Fruit fly (Drosophila melanogaster) whole organism, prepupa: ENCODE results near the gene CG15547.

Experiments
- CG10669 ChIP-seq: fragments of 200-800 bp; sonication (Bioruptor generic); optimal IDR thresholded peaks from 3 replicates; lab custom pipeline; 2018; ENCODE audit warnings: missing biosample characterization, mild to moderate bottlenecking, missing genetic modification characterization, moderate library complexity
- CG15336 ChIP-seq: fragments of 200-800 bp; sonication (Bioruptor generic); IDR thresholded peaks from 2 replicates; pipeline ENCODE4 v1.3.6; 2022; ENCODE audit warnings: missing biosample characterization, missing genetic modification characterization
- CG3032 ChIP-seq: fragments of 200-800 bp; optimal IDR thresholded peaks from 2 replicates; lab custom pipeline; 2019; ENCODE audit warnings: missing biosample characterization, mild to moderate bottlenecking, missing genetic modification characterization, moderate library complexity
- CG31627 ChIP-seq: fragments of 200-800 bp; sonication (Bioruptor generic); optimal IDR thresholded peaks from 3 replicates; lab custom pipeline; 2016; ENCODE audit warnings: missing biosample characterization, missing genetic modification characterization
- CG32006 ChIP-seq: fragments of 200-800 bp; sonication (Bioruptor generic); optimal IDR thresholded peaks from 3 replicates; lab custom pipeline; 2017; ENCODE audit warnings: missing biosample characterization, mild to moderate bottlenecking, missing genetic modification characterization
- CG34406 ChIP-seq: fragments of 200-800 bp; sonication (Bioruptor generic); optimal IDR thresholded peaks from 3 replicates; lab custom pipeline; 2016; ENCODE audit warnings: missing biosample characterization, missing genetic modification characterization
- CG4318 ChIP-seq: fragments of 200-800 bp; sonication (Bioruptor generic); optimal IDR thresholded peaks from 3 replicates; lab custom pipeline; 2017; ENCODE audit warnings: missing biosample characterization, mild to moderate bottlenecking, missing genetic modification characterization
- CG6276 ChIP-seq: fragments of 200-800 bp; sonication (Bioruptor generic); optimal IDR thresholded peaks from 2 replicates; lab custom pipeline; 2017; ENCODE audit warnings: missing biosample characterization, mild to moderate bottlenecking, missing genetic modification characterization
- CG6792 ChIP-seq: fragments of 200-800 bp; sonication (Bioruptor generic); optimal IDR thresholded peaks from 3 replicates; lab custom pipeline; 2016; ENCODE audit warnings: missing biosample characterization, missing genetic modification characterization
- CG6808 ChIP-seq: fragments of 200-800 bp; sonication (Bioruptor generic); optimal IDR thresholded peaks from 3 replicates; lab custom pipeline; 2017; ENCODE audit warnings: missing biosample characterization, missing genetic modification characterization, mild to moderate bottlenecking, moderate library complexity, missing genetic modification reagents
- CG7368 ChIP-seq: fragments of 200-800 bp; sonication (Bioruptor generic); optimal IDR thresholded peaks from 3 replicates; lab custom pipeline; 2016; ENCODE audit warnings: missing biosample characterization, missing genetic modification characterization
- CG8119 ChIP-seq: fragments of 200-800 bp; sonication (Bioruptor generic); IDR thresholded peaks from 3 replicates; pipeline ENCODE4 v1.3.6; 2022; ENCODE audit warnings: missing biosample characterization, missing genetic modification characterization
- CG8632 ChIP-seq: fragments of 200-800 bp; sonication (Bioruptor generic); optimal IDR thresholded peaks from 3 replicates; lab custom pipeline; 2016; ENCODE audit warnings: missing biosample characterization, missing genetic modification characterization
- CG9139 ChIP-seq: fragments of 200-800 bp; sonication (Bioruptor generic); optimal IDR thresholded peaks from 3 replicates; lab custom pipeline; 2017; ENCODE audit warnings: missing biosample characterization, mild to moderate bottlenecking, missing genetic modification characterization
- Eip75B ChIP-seq: fragments of 200-800 bp; sonication (Bioruptor generic); optimal IDR thresholded peaks from 3 replicates; lab custom pipeline; 2016; ENCODE audit warnings: missing biosample characterization, missing genetic modification characterization
- Eip78C ChIP-seq: fragments of 200-800 bp; sonication (Bioruptor generic); peaks from one replicate; lab custom pipeline; 2016; ENCODE audit warnings: missing biosample characterization, missing genetic modification characterization
- Eip93F ChIP-seq: fragments of 200-800 bp; sonication (Bioruptor generic); optimal IDR thresholded peaks from 2 replicates; lab custom pipeline; 2016; ENCODE audit warnings: missing biosample characterization, mild to moderate bottlenecking, missing genetic modification characterization
- Gug ChIP-seq: fragments of 200-800 bp; sonication (Bioruptor generic); IDR thresholded peaks from 2 replicates; pipeline ENCODE4 v1.3.6; 2022; ENCODE audit warnings: missing biosample characterization, missing genetic modification characterization
- Hr38 ChIP-seq: sonication (Bioruptor generic); optimal IDR thresholded peaks from 2 replicates; lab custom pipeline; 2016; ENCODE audit warnings: missing biosample characterization, missing genetic modification characterization
- OdsH ChIP-seq: fragments of 200-800 bp; sonication (Bioruptor generic); optimal IDR thresholded peaks from 3 replicates; lab custom pipeline; 2016; ENCODE audit warnings: missing biosample characterization, missing genetic modification characterization
- Sox102F ChIP-seq: fragments of 200-800 bp; sonication (Bioruptor generic); optimal IDR thresholded peaks from 2 replicates; lab custom pipeline; 2016; ENCODE audit warnings: missing biosample characterization, mild to moderate bottlenecking, missing genetic modification characterization
- Sox14 ChIP-seq: fragments of 200-800 bp; sonication (Bioruptor generic); optimal IDR thresholded peaks from 3 replicates; lab custom pipeline; 2016; ENCODE audit warnings: missing biosample characterization, missing genetic modification characterization
- Sox15 ChIP-seq: fragments of 200-800 bp; sonication (Bioruptor generic); optimal IDR thresholded peaks from 3 replicates; lab custom pipeline; 2016; ENCODE audit warnings: missing biosample characterization, missing genetic modification characterization
- acj6 ChIP-seq: fragments of 200-800 bp; sonication (Bioruptor generic); optimal IDR thresholded peaks from 3 replicates; lab custom pipeline; 2016; ENCODE audit warnings: missing biosample characterization, missing genetic modification characterization
- dsx ChIP-seq: fragments of 200-800 bp; optimal IDR thresholded peaks from 3 replicates; lab custom pipeline; 2019; ENCODE audit warnings: missing biosample characterization, mild to moderate bottlenecking, missing genetic modification characterization, moderate library complexity; ENCODE audit not compliant: poor library complexity, severe bottlenecking
- fd59A ChIP-seq: fragments of 200-800 bp; sonication (Bioruptor generic); optimal IDR thresholded peaks from 2 replicates; lab custom pipeline; 2017; ENCODE audit warnings: missing biosample characterization, mild to moderate bottlenecking, missing genetic modification characterization, missing genetic modification reagents
- fkh ChIP-seq: fragments of 200-800 bp; sonication (Bioruptor generic); optimal IDR thresholded peaks from 3 replicates; lab custom pipeline; 2017; ENCODE audit warnings: missing biosample characterization, mild to moderate bottlenecking, missing genetic modification characterization, moderate library complexity
- lz ChIP-seq: fragments of 200-800 bp; sonication (Bioruptor generic); optimal IDR thresholded peaks from 3 replicates; lab custom pipeline; 2016; ENCODE audit warnings: missing biosample characterization, missing genetic modification characterization
- net ChIP-seq: fragments of 200-800 bp; sonication (Bioruptor generic); optimal IDR thresholded peaks from 3 replicates; lab custom pipeline; 2016; ENCODE audit warnings: missing biosample characterization, missing genetic modification characterization
- salr ChIP-seq, 2 experiments: fragments of 200-800 bp; sonication (Bioruptor generic); optimal IDR thresholded peaks; 3 replicates each; lab custom pipeline; 2016 to 2018; ENCODE audit warnings: missing biosample characterization in 2 of 2, missing genetic modification characterization in 2 of 2, mild to moderate bottlenecking in 1 of 2
- spab ChIP-seq: fragments of 200-800 bp; sonication (Bioruptor generic); optimal IDR thresholded peaks from 2 replicates; lab custom pipeline; 2017; ENCODE audit warnings: missing biosample characterization, mild to moderate bottlenecking, missing genetic modification characterization, missing genetic modification reagents
- ss ChIP-seq, 2 experiments: fragments of 200-800 bp; sonication (Bioruptor generic); optimal IDR thresholded peaks; 2 replicates in 1 of 2; 3 replicates in 1 of 2; lab custom pipeline; 2017 to 2018; ENCODE audit warnings: mild to moderate bottlenecking in 2 of 2, missing biosample characterization in 2 of 2, missing genetic modification characterization in 2 of 2, moderate library complexity in 1 of 2
- svp ChIP-seq: fragments of 200-800 bp; sonication (Bioruptor generic); peaks from one replicate; lab custom pipeline; 2016; ENCODE audit warnings: missing biosample characterization, missing genetic modification characterization

The CG15547 gene

dm6 chr3R:30909840-30910239 is 26.5 kb upstream of the CG15547 start:
- TF ChIP-seq dsx (GFP tag; lab: Kevin White, UChicago): no peak
- TF ChIP-seq CG10669 (GFP tag; lab: Kevin White, UChicago): no peak
- no peak for TF ChIP-seq CG6808 (GFP tag; lab: Kevin White, UChicago)
- TF ChIP-seq spab (GFP tag; lab: Kevin White, UChicago): no peak
- TF ChIP-seq Eip93F: no peak
- TF ChIP-seq net (GFP tag; lab: Kevin White, UChicago): no peak
- no peak for TF ChIP-seq CG8632 (GFP tag; lab: Kevin White, UChicago)
- no peak for TF ChIP-seq acj6 (GFP tag; lab: Kevin White, UChicago)
- no peak for TF ChIP-seq CG6276 (GFP tag; lab: Kevin White, UChicago)
- no peak for TF ChIP-seq Sox14 (GFP tag; lab: Kevin White, UChicago)
- no peak for TF ChIP-seq CG7368 (GFP tag; lab: Kevin White, UChicago)

DNA sequence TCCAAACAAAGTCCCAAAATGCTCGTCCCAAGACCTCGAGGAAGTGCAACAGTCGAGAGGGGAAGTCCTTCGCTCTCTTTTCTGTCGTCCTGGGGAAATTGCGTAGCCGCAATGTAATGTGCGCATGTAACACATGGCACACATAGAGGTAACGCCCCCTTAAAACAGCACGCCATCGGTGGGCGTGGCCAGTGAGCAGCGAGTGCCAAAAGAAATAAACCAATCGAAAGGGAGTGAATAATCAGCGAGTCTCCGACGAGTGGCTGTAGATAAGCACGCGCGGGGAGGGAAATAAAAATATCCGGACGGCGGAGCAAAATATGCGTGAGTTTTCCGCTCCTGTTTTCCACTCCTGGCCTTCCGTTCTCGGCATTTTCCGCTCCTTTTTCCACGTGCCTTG is 25.7 kb upstream of the CG15547 start:
- TF ChIP-seq CG7368 (GFP tag; lab: Kevin White, UChicago) (no peak), net (GFP tag; lab: Kevin White, UChicago) (no peak), CG4318 (no peak), CG15336 (no peak), Eip78C (GFP tag; lab: Kevin White, UChicago) (no peak), ss (GFP tag; optimal IDR thresholded peaks at IDR 0.05; lab: Kevin White, UChicago) (no peak), Sox102F (GFP tag; lab: Kevin White, UChicago) (no peak)

DNA sequence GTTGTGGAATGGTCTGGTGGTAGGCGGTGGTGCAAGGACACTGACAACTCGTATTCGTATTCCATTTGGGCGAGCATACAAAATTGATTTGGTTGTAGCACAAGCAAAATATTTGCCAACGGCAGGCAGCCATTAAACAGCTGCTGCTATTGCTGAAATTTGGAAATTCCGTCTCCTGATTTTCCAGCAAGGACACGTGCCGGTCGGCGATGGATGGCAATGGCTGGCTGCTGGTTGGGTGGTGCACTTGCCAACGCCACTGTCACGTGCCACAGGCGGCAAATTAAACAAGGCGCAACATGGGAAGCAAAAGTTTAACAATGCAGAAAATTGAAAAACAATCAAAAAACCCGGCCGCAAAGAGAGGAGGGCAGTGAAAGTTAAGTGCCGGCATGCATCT is 20.7 kb upstream of the CG15547 start:
- TF ChIP-seq Sox102F (GFP tag; lab: Kevin White, UChicago): no peak
- TF ChIP-seq svp (GFP tag; lab: Kevin White, UChicago): peak; percentile 27

DNA sequence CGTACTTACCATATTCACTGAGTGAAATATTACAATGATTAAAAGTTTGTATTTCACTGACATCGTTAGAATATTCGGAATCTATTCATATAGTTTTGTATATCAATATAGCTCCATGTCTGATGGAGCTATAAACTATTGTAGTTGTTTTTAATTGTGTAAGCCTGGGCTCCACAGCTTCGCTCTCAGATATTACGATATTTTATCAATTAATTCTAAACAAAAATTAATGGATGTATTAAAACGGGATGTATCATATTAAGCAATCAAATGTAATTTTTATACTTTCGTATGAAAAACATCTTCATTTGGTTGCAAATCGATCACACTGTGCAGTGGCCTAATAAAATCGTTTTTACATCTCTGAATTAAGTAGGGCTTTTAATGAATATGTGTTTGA is 18.8 kb upstream of the CG15547 start, which contains the start of gene CG33483:
Gene CG33483, minus strand, starts transcription at position 101 of the 400 bp plus-strand sequence.
- no peak for TF ChIP-seq Sox15
- no peak for TF ChIP-seq Eip75B (GFP tag; lab: Kevin White, UChicago)
- no peak for TF ChIP-seq lz (GFP tag; lab: Kevin White, UChicago)
- no peak for TF ChIP-seq CG6792
- TF ChIP-seq ss (GFP tag; optimal IDR thresholded peaks at IDR 0.05; lab: Kevin White, UChicago): no peak
- TF ChIP-seq spab (GFP tag; lab: Kevin White, UChicago): no peak
- no peak for TF ChIP-seq CG10669 (GFP tag; lab: Kevin White, UChicago)
- no peak for TF ChIP-seq Hr38
- TF ChIP-seq OdsH: no peak
- no peak for TF ChIP-seq Sox14 (GFP tag; lab: Kevin White, UChicago)
- TF ChIP-seq salr (GFP tag; optimal IDR thresholded peaks at IDR 0.05; lab: Kevin White, UChicago): no peak
- TF ChIP-seq CG7368 (GFP tag; lab: Kevin White, UChicago): no peak
- no peak for TF ChIP-seq Gug (GFP tag; lab: Robert Waterston, UW)
- TF ChIP-seq fd59A (GFP tag; lab: Kevin White, UChicago): no peak
- TF ChIP-seq fkh (GFP tag; lab: Kevin White, UChicago): no peak
- no peak for TF ChIP-seq CG8119 (GFP tag; lab: Robert Waterston, UW)

- TF ChIP-seq net (GFP tag; lab: Kevin White, UChicago): no peak
- no peak for TF ChIP-seq CG34406 (GFP tag; lab: Kevin White, UChicago)
- TF ChIP-seq CG9139 (GFP tag; lab: Kevin White, UChicago): no peak
- no peak for TF ChIP-seq CG32006 (GFP tag; lab: Kevin White, UChicago)
- TF ChIP-seq CG8119 (GFP tag; lab: Robert Waterston, UW): no peak
- no peak for TF ChIP-seq CG7368 (GFP tag; lab: Kevin White, UChicago)
- no peak for TF ChIP-seq CG15336
- TF ChIP-seq Sox15: no peak
- TF ChIP-seq CG6276 (GFP tag; lab: Kevin White, UChicago): no peak
- no peak for TF ChIP-seq svp (GFP tag; lab: Kevin White, UChicago)
- TF ChIP-seq fd59A (GFP tag; lab: Kevin White, UChicago): no peak
- TF ChIP-seq fkh (GFP tag; lab: Kevin White, UChicago): no peak
- no peak for TF ChIP-seq CG31627
- TF ChIP-seq Sox14 (GFP tag; lab: Kevin White, UChicago): no peak
- TF ChIP-seq CG3032: no peak
- no peak for TF ChIP-seq Eip78C (GFP tag; lab: Kevin White, UChicago)
These were observed 10.4 kb upstream of the CG15547 start, which contains the start of gene Cyp4c3 for dm6 chr3R:30893738-30894137. TSS of gene Cyp4c3 (plus strand) at chr3R:30894038.
